Worm (Caenorhabditis elegans) whole organism, L4 larva: Measurements from ENCODE around the gene R04D3.3.

ENCODE experiments used
- F10B5.3 ChIP-seq: sonication (generic microtip); optimal IDR thresholded peaks from 2 replicates; lab custom pipeline; 2016; ENCODE audit warnings: mild to moderate bottlenecking, missing genetic modification characterization, missing compliant biosample characterization
- F44E2.7 ChIP-seq: fragments of 200-800 bp; sonication (Bioruptor generic); IDR thresholded peaks from 2 replicates; pipeline ENCODE4 v2.1.2; 2022; ENCODE audit warnings: missing genetic modification characterization, missing compliant biosample characterization
- F49E8.2 ChIP-seq: sonication (generic microtip); optimal IDR thresholded peaks from 2 replicates; lab custom pipeline; 2016; ENCODE audit warnings: missing compliant biosample characterization, mild to moderate bottlenecking, missing genetic modification characterization, borderline replicate concordance
- T26A8.4 ChIP-seq: fragments of 200-800 bp; sonication (Bioruptor generic); IDR thresholded peaks from 2 replicates; pipeline ENCODE4 v1.3.6; 2022; ENCODE audit warnings: missing genetic modification characterization, missing compliant biosample characterization
- Y48G9A.11 ChIP-seq: fragments of 200-800 bp; sonication (Bioruptor generic); IDR thresholded peaks from 2 replicates; pipeline ENCODE4 v1.3.6; 2022; ENCODE audit warnings: missing genetic modification reagents, missing genetic modification characterization, missing compliant biosample characterization
- aha-1 ChIP-seq: fragments of 150-350 bp; peaks from one replicate; lab custom pipeline; 2014; ENCODE audit warnings: missing biosample characterization, missing genetic modification characterization
- aly-2 ChIP-seq: sonication (generic microtip); optimal IDR thresholded peaks from 2 replicates; lab custom pipeline; 2018; ENCODE audit warnings: missing biosample characterization, missing genetic modification characterization
- ceh-20 ChIP-seq: fragments of 200-800 bp; sonication (Bioruptor generic); IDR thresholded peaks from 2 replicates; pipeline ENCODE4 v1.3.6; 2022; ENCODE audit warnings: missing genetic modification reagents, missing genetic modification characterization, missing compliant biosample characterization
- ceh-32 ChIP-seq: sonication (generic microtip); optimal IDR thresholded peaks from 2 replicates; lab custom pipeline; 2016; ENCODE audit warnings: mild to moderate bottlenecking, missing genetic modification characterization, missing compliant biosample characterization; ENCODE audit not compliant: poor library complexity
- ces-1 ChIP-seq: fragments of 150-350 bp; sonication (generic microtip); optimal IDR thresholded peaks from 4 replicates; lab custom pipeline; 2014; ENCODE audit warnings: missing biosample characterization, missing genetic modification reagents, missing genetic modification characterization
- ctbp-1 ChIP-seq: fragments of 200-800 bp; sonication (Bioruptor generic); IDR thresholded peaks from 2 replicates; pipeline ENCODE4 v1.3.6; 2022; ENCODE audit warnings: missing genetic modification reagents, missing genetic modification characterization, missing compliant biosample characterization
- daf-12 ChIP-seq: fragments of 150-350 bp; optimal IDR thresholded peaks from 2 replicates; lab custom pipeline; 2014; ENCODE audit warnings: missing biosample characterization, missing genetic modification reagents, missing genetic modification characterization
- daf-16 ChIP-seq, 3 experiments: sonication (generic microtip); optimal IDR thresholded peaks; 2 replicates each; lab custom pipeline; 2016 to 2017; ENCODE audit warnings: missing genetic modification characterization in 3 of 3, missing genetic modification reagents in 3 of 3, mild to moderate bottlenecking in 2 of 3, missing compliant biosample characterization in 2 of 3, missing biosample characterization in 1 of 3, moderate library complexity in 1 of 3
- daf-8 ChIP-seq: fragments of 200-800 bp; sonication (Bioruptor generic); IDR thresholded peaks from 2 replicates; pipeline ENCODE4 v1.3.6; 2022; ENCODE audit warnings: missing genetic modification characterization, missing compliant biosample characterization
- dmd-6 ChIP-seq: fragments of 200-800 bp; sonication (Bioruptor generic); IDR thresholded peaks from 2 replicates; pipeline ENCODE4 v1.3.6; 2022; ENCODE audit warnings: missing genetic modification reagents, missing genetic modification characterization, missing compliant biosample characterization
- dve-1 ChIP-seq: sonication (generic microtip); optimal IDR thresholded peaks from 2 replicates; lab custom pipeline; 2017; ENCODE audit warnings: antibody characterized with exemption, mild to moderate bottlenecking, missing genetic modification characterization, missing compliant biosample characterization; ENCODE audit not compliant: insufficient read depth
- fos-1 ChIP-seq: fragments of 150-350 bp; optimal IDR thresholded peaks from 2 replicates; lab custom pipeline; 2014; ENCODE audit warnings: missing biosample characterization, missing genetic modification characterization
- hlh-11 ChIP-seq: fragments of 200-800 bp; sonication (Bioruptor generic); optimal IDR thresholded peaks from 2 replicates; lab custom pipeline; 2018; ENCODE audit warnings: mild to moderate bottlenecking, missing genetic modification characterization, missing compliant biosample characterization
- hlh-30 ChIP-seq: sonication (generic microtip); optimal IDR thresholded peaks from 2 replicates; lab custom pipeline; 2017; ENCODE audit warnings: antibody characterized with exemption, mild to moderate bottlenecking, missing genetic modification characterization, missing compliant biosample characterization; ENCODE audit not compliant: insufficient read depth
- hmg-1.1 ChIP-seq: fragments of 200-800 bp; sonication (Bioruptor generic); IDR thresholded peaks from 2 replicates; pipeline ENCODE4 v1.3.6; 2022; ENCODE audit warnings: missing genetic modification reagents, missing genetic modification characterization, missing compliant biosample characterization
- jun-1 ChIP-seq: fragments of 150-350 bp; optimal IDR thresholded peaks from 2 replicates; lab custom pipeline; 2014; ENCODE audit warnings: missing biosample characterization, missing genetic modification reagents, missing genetic modification characterization
- lin-38 ChIP-seq: fragments of 200-800 bp; sonication (Bioruptor generic); IDR thresholded peaks from 2 replicates; pipeline ENCODE4 v1.3.6; 2022; ENCODE audit warnings: missing genetic modification reagents, missing genetic modification characterization, missing compliant biosample characterization
- lsy-2 ChIP-seq, 2 experiments: fragments of 150-350 bp in 1 of 2; sonication (generic microtip) in 1 of 2; optimal IDR thresholded peaks; 2 replicates each; lab custom pipeline; 2014 to 2017; ENCODE audit warnings: missing biosample characterization in 2 of 2, missing genetic modification characterization in 2 of 2
- madf-9 ChIP-seq: fragments of 200-800 bp; sonication (Bioruptor generic); conservative IDR thresholded peaks from 2 replicates; pipeline ENCODE4 v1.3.6; 2022; ENCODE audit warnings: missing genetic modification reagents, missing genetic modification characterization, missing compliant biosample characterization
- mdl-1 ChIP-seq, 2 experiments: fragments of 150-350 bp in 1 of 2; sonication (generic microtip) in 1 of 2; optimal IDR thresholded peaks; 2 replicates each; lab custom pipeline; 2014 to 2017; ENCODE audit warnings: missing biosample characterization in 2 of 2, missing genetic modification characterization in 2 of 2
- mes-2 ChIP-seq: sonication (generic microtip); optimal IDR thresholded peaks from 2 replicates; lab custom pipeline; 2016; ENCODE audit warnings: missing genotype, mild to moderate bottlenecking, missing genetic modification characterization, missing compliant biosample characterization; ENCODE audit not compliant: poor library complexity, severe bottlenecking
- mxl-2 ChIP-seq: fragments of 200-800 bp; sonication (Bioruptor generic); conservative IDR thresholded peaks from 2 replicates; pipeline ENCODE4 v1.3.6; 2022; ENCODE audit warnings: missing genetic modification reagents, missing genetic modification characterization, missing compliant biosample characterization
- mxl-3 ChIP-seq: fragments of 200-800 bp; sonication (Bioruptor generic); optimal IDR thresholded peaks from 2 replicates; lab custom pipeline; 2018; ENCODE audit warnings: mild to moderate bottlenecking, missing genetic modification characterization, missing compliant biosample characterization
- nhr-102 ChIP-seq: sonication (generic microtip); optimal IDR thresholded peaks from 2 replicates; lab custom pipeline; 2016; ENCODE audit warnings: mild to moderate bottlenecking, missing genetic modification characterization, moderate library complexity, missing compliant biosample characterization
- nhr-11 ChIP-seq: fragments of 150-350 bp; optimal IDR thresholded peaks from 2 replicates; lab custom pipeline; 2014; ENCODE audit warnings: missing biosample characterization, missing genetic modification characterization
- nhr-28 ChIP-seq: fragments of 150-350 bp; optimal IDR thresholded peaks from 2 replicates; lab custom pipeline; 2014; ENCODE audit warnings: missing biosample characterization, missing genetic modification characterization
- nhr-42 ChIP-seq: fragments of 200-800 bp; sonication (Bioruptor generic); IDR thresholded peaks from 2 replicates; pipeline ENCODE4 v1.3.6; 2022; ENCODE audit warnings: missing genetic modification characterization, missing compliant biosample characterization
- nhr-6 ChIP-seq: fragments of 150-350 bp; optimal IDR thresholded peaks from 2 replicates; lab custom pipeline; 2014; ENCODE audit warnings: missing biosample characterization, missing genetic modification characterization
- nhr-77 ChIP-seq: fragments of 150-350 bp; optimal IDR thresholded peaks from 2 replicates; lab custom pipeline; 2014; ENCODE audit warnings: missing biosample characterization, missing genetic modification characterization
- php-3 ChIP-seq: fragments of 200-800 bp; sonication (Bioruptor generic); IDR thresholded peaks from 2 replicates; pipeline ENCODE4 v1.3.6; 2022; ENCODE audit warnings: missing genetic modification reagents, missing genetic modification characterization, missing compliant biosample characterization
- rbr-2 ChIP-seq: sonication (generic microtip); optimal IDR thresholded peaks from 2 replicates; lab custom pipeline; 2016; ENCODE audit warnings: missing genotype, missing genetic modification characterization, missing compliant biosample characterization
- sdz-12 ChIP-seq: fragments of 200-800 bp; sonication (Bioruptor generic); optimal IDR thresholded peaks from 2 replicates; lab custom pipeline; 2018; ENCODE audit warnings: mild to moderate bottlenecking, missing genetic modification characterization, missing compliant biosample characterization
- spr-1 ChIP-seq: sonication (generic microtip); optimal IDR thresholded peaks from 2 replicates; lab custom pipeline; 2016; ENCODE audit warnings: mild to moderate bottlenecking, missing genetic modification characterization, missing compliant biosample characterization
- tag-97 ChIP-seq: fragments of 200-800 bp; sonication (Bioruptor generic); IDR thresholded peaks from 2 replicates; pipeline ENCODE4 v1.3.6; 2022; ENCODE audit warnings: missing genetic modification characterization, missing compliant biosample characterization
- tra-1 ChIP-seq: fragments of 200-800 bp; sonication (Bioruptor generic); IDR thresholded peaks from 2 replicates; pipeline ENCODE4 v1.3.6; 2022; ENCODE audit warnings: missing genetic modification reagents, missing genetic modification characterization, missing compliant biosample characterization
- unc-62 ChIP-seq, 3 experiments: fragments of 150-350 bp in 1 of 3; sonication (generic microtip); optimal IDR thresholded peaks in 2 of 3; peaks in 1 of 3; 1 replicate in 1 of 3; 2 replicates in 2 of 3; lab custom pipeline; 2014 to 2017; ENCODE audit warnings: missing biosample characterization in 3 of 3, missing genetic modification characterization in 3 of 3, missing genetic modification reagents in 3 of 3, missing genotype in 1 of 3
- zfp-3 ChIP-seq: fragments of 200-800 bp; sonication (Bioruptor generic); conservative IDR thresholded peaks from 2 replicates; pipeline ENCODE4 v1.3.6; 2022; ENCODE audit warnings: missing genetic modification reagents, missing genetic modification characterization, missing compliant biosample characterization
- zip-11 ChIP-seq: fragments of 200-800 bp; sonication (Bioruptor generic); IDR thresholded peaks from 2 replicates; pipeline ENCODE4 v1.3.6; 2022; ENCODE audit warnings: missing genetic modification characterization, missing compliant biosample characterization

Gene R04D3.3

DNA sequence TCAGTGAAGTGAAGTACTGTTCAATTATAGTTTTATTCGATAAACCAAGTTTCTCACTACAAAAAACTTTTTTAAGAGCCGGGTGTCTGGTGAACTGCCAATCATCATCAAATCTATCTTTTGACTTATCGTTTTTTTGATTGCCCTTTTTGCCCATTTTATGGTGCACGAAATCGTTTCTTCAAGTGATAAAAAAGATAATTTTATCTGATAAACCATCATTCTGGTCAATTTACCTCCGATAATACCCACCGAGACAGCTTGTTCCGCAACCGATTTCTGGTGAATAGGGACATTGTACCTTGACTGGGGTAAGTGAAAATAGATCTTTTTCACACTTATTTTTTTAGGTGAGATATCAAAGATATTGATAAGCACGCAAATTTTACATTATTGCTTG is 32.9 kb downstream of the R04D3.3 start, which contains the start of gene K08H2.10 (continued):
- TF ChIP-seq nhr-77 (tag; lab: Kevin White, UChicago) (peak; percentile 35), rbr-2 (tag; lab: Kevin White, UChicago) (no peak), aly-2 (tag; lab: Kevin White, UChicago) (no peak), ceh-20 (GFP tag; lab: Robert Waterston, UW) (peak; percentile 72; the same call in 1 of the 2 replicates), php-3 (peak; percentile 100), daf-12 (tag; lab: Kevin White, UChicago) (no peak), hmg-1.1 (GFP tag; lab: Robert Waterston, UW) (0 out of 2 replicates have a peak, but pooled peaks have one; percentile 16), jun-1 (tag; lab: Kevin White, UChicago) (no peak), unc-62 (GFP tag; optimal IDR thresholded peaks at IDR 0.05 in 1 of 2; lab: Kevin White, UChicago) (peak in 1 of 2 experiments; percentile 82), unc-62 (tag; optimal IDR thresholded peaks at IDR 0.05; lab: Kevin White, UChicago) (no peak), daf-16 (GFP tag; optimal IDR thresholded peaks at IDR 0.05; lab: Kevin White, UChicago) (peak in 1 of 2 experiments; percentile 28), daf-16 (tag; optimal IDR thresholded peaks at IDR 0.05; lab: Kevin White, UChicago) (peak; percentile 39), tag-97 (no peak), madf-9 (GFP tag; lab: Robert Waterston, UW) (no peak)

- TF ChIP-seq mxl-3 (peak; percentile 23), unc-62 (GFP tag; optimal IDR thresholded peaks at IDR 0.05 in 1 of 2; lab: Kevin White, UChicago) (peak in 1 of 2 experiments; percentile 89), unc-62 (tag; optimal IDR thresholded peaks at IDR 0.05; lab: Kevin White, UChicago) (no peak), madf-9 (GFP tag; lab: Robert Waterston, UW) (no peak), dmd-6 (GFP tag; lab: Robert Waterston, UW) (peak; percentile 24), mes-2 (tag; lab: Kevin White, UChicago) (peak; percentile 19), hlh-30 (tag; lab: Kevin White, UChicago) (peak; percentile 28), mdl-1 (tag; optimal IDR thresholded peaks at IDR 0.05; lab: Kevin White, UChicago) (peak in 1 of 2 experiments; percentile 22), F10B5.3 (tag; lab: Kevin White, UChicago) (no peak), dve-1 (tag; lab: Kevin White, UChicago) (no peak), aha-1 (tag; lab: Kevin White, UChicago) (peak; percentile 58), nhr-42 (GFP tag; lab: Robert Waterston, UW) (no peak), F44E2.7 (no peak)
These were observed 38.5 kb downstream of the R04D3.3 start, which contains the start of gene nhr-32 for ce11 chrX:13251914-13252434. TSS of gene nhr-32 (plus strand) at chrX:13251964.

DNA sequence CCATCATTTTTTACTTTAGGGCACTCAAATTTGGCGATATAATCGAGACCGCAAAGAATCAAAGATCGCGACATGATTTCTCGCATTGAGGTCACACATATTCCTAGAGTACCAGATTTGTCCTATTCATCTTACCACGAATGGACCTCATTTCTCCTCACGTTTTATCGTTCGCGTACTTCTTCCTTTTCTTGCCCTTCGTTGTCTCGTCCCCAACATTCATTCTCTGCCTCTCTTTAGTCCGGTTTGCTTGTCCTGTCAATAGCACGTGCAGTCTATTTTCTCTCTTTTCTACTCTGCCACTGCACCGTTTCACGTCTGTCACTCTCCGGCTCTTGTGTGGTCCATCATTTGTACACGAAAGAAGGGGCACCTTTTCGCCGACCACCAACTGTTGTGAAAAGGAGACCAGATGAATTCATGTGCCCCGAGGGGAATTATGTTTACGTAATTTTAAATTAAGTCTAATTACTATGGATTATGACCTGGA is 39.0 kb downstream of the R04D3.3 start:
- TF ChIP-seq nhr-102 (tag; lab: Kevin White, UChicago) (no peak), zip-11 (GFP tag; lab: Robert Waterston, UW) (no peak), lsy-2 (tag; optimal IDR thresholded peaks at IDR 0.05; lab: Kevin White, UChicago) (peak; percentile 7 to 55), T26A8.4 (peak; percentile 52), ceh-20 (GFP tag; lab: Robert Waterston, UW) (no peak), aha-1 (tag; lab: Kevin White, UChicago) (peak; percentile 50), tra-1 (GFP tag; lab: Robert Waterston, UW) (0 out of 2 replicates have a peak, but pooled peaks have one; percentile 44), nhr-28 (peak; percentile 74), nhr-6 (peak; percentile 61), mxl-2 (GFP tag; lab: Robert Waterston, UW) (no peak), F49E8.2 (tag; lab: Kevin White, UChicago) (no peak), nhr-11 (peak; percentile 87), jun-1 (tag; lab: Kevin White, UChicago) (no peak), hlh-11 (tag; lab: Kevin White, UChicago) (peak; percentile 86), spr-1 (no peak), F44E2.7 (no peak), dmd-6 (GFP tag; lab: Robert Waterston, UW) (peak; percentile 74), zfp-3 (GFP tag; lab: Robert Waterston, UW) (no peak), daf-16 (GFP tag; optimal IDR thresholded peaks at IDR 0.05; lab: Kevin White, UChicago) (peak in 1 of 2 experiments; percentile 57), daf-16 (tag; optimal IDR thresholded peaks at IDR 0.05; lab: Kevin White, UChicago) (peak; percentile 77), ces-1 (GFP tag; lab: Kevin White, UChicago) (no peak), fos-1 (tag; lab: Kevin White, UChicago) (no peak), sdz-12 (GFP tag; lab: Kevin White, UChicago) (no peak), ceh-32 (tag; lab: Kevin White, UChicago) (no peak), daf-8 (no peak), ctbp-1 (GFP tag; lab: Robert Waterston, UW) (0 out of 2 replicates have a peak, but pooled peaks have one; percentile 46), Y48G9A.11 (GFP tag; lab: Robert Waterston, UW) (no peak), lin-38 (GFP tag; lab: Robert Waterston, UW) (no peak)
